Fruit fly (Drosophila melanogaster): ENCODE results near the gene CG14011.

Gene CG14011

DNA sequence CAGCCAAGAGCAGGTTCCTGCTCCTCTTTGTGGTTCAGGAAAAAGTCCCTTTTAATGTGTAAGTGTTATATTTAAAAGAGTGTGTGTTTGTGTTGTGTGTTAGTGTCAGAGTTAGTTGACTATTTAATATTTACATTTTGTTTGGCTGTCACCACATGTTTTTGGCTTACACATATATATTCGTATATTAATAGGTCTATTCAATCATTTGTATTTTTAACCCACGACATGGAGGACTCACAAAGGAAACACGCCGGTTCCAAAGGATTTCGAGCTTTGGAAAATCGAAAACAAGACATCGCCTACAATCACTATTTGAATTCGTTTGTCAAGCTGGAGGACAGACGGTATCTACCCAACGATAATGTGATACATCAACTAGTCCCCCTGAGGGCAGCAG lies 27.2 kb downstream of the CG14011 start, which contains the start of the genes CG14013 and CG14017:
Gene CG14013, minus strand, starts transcription at position 101 of the 400 bp plus-strand sequence.
Gene CG14017, plus strand, starts transcription at position 148 of the 400 bp plus-strand sequence.
- no peak for TF ChIP-seq Sin3A (optimal IDR thresholded peaks at IDR 0.05)
- no peak for TF ChIP-seq h (optimal IDR thresholded peaks at IDR 0.05)
- no peak for TF ChIP-seq psq (optimal IDR thresholded peaks at IDR 0.05)
- no peak for TF ChIP-seq Myc (optimal IDR thresholded peaks at IDR 0.05)
- no peak for TF ChIP-seq insv (optimal IDR thresholded peaks at IDR 0.05)
- TF ChIP-seq ttk (optimal IDR thresholded peaks at IDR 0.05), result no peak

DNA sequence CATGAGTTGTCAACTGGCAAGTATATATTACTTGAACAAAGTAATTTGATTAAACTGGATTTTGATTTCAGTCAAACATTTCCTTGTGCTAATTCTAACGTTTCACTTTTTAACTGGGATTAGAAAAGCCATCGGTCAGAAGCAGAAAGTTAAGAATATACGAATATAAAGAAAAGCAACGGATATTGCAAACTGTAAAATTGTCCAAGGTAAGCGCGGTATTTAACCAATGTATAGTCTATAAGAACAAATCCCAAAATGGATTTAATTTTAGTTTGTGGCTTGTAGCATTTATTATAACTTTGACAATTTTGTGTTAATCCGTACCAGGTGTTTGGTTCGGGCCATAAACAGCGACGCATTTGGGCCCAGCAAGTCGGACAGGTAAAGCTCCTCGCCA lies 29.4 kb downstream of the CG14011 start, which contains the start of gene CG18269:
Gene CG18269, plus strand, starts transcription at position 301 of the 400 bp plus-strand sequence.
- TF ChIP-seq insv (optimal IDR thresholded peaks at IDR 0.05), result no peak
- TF ChIP-seq psq (optimal IDR thresholded peaks at IDR 0.05), result no peak
- TF ChIP-seq Sin3A (optimal IDR thresholded peaks at IDR 0.05), result no peak
- no peak for TF ChIP-seq h (optimal IDR thresholded peaks at IDR 0.05)
- TF ChIP-seq ttk (optimal IDR thresholded peaks at IDR 0.05), result no peak
- no peak for TF ChIP-seq Myc (optimal IDR thresholded peaks at IDR 0.05)

DNA sequence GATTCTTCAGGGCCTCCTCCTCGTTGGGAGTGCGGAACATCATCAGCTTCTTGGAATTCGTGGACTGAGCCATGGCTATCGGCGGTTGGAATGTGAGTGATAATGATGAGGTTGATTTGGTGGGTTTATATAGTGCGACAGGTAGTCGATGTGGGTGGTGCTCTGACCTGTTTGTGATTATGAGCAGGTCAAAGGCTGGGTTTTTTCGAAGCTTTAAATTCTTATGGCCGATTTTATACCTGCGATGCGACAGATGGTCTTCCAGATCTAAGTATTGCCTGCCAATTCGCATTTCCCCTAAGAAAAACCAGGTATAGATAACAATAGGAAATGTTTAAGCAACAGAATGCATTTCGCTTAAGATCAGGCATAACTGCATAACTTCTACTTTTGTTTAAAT lies 30.2 kb downstream of the CG14011 start, which contains the start of gene CG14014:
Gene CG14014, minus strand, starts transcription at position 101 of the 400 bp plus-strand sequence.
- TF ChIP-seq psq (optimal IDR thresholded peaks at IDR 0.05), result no peak
- no peak for TF ChIP-seq Sin3A (optimal IDR thresholded peaks at IDR 0.05)
- no peak for TF ChIP-seq ttk (optimal IDR thresholded peaks at IDR 0.05)
- no peak for TF ChIP-seq h (optimal IDR thresholded peaks at IDR 0.05)
- TF ChIP-seq Myc (optimal IDR thresholded peaks at IDR 0.05), result no peak
- TF ChIP-seq insv (optimal IDR thresholded peaks at IDR 0.05), result no peak

DNA sequence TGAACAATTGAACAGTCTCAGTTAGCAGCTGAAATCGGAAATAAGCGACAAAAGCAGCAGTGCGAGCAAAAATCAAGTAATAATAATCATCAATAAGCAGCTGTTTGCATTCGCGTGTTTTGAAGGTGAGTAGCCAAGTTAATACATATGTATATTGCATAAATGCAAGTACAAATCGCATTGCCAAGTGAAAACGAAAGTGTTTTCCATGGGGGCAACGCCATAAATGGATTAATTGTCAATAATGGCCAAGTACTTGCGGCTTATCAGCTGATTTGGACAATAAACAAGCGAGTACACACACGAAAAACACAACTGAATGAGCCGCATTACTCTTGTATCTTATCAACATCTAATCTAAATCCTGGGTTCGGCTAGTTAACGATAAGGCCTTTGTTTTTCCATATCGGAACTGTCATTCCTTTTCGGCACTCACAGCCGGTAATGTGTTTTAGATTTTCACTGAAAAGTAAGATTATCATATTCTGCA lies 33.6 kb downstream of the CG14011 start:
- no peak for TF ChIP-seq ttk (optimal IDR thresholded peaks at IDR 0.05)
- no peak for TF ChIP-seq h (optimal IDR thresholded peaks at IDR 0.05)
- no peak for TF ChIP-seq psq (optimal IDR thresholded peaks at IDR 0.05)
- no peak for TF ChIP-seq insv (optimal IDR thresholded peaks at IDR 0.05)
- TF ChIP-seq Sin3A (optimal IDR thresholded peaks at IDR 0.05), result no peak
- no peak for TF ChIP-seq Myc (optimal IDR thresholded peaks at IDR 0.05)

- TF ChIP-seq ttk (optimal IDR thresholded peaks at IDR 0.05) (no peak), insv (optimal IDR thresholded peaks at IDR 0.05) (no peak), psq (optimal IDR thresholded peaks at IDR 0.05) (no peak), h (optimal IDR thresholded peaks at IDR 0.05) (no peak), Sin3A (optimal IDR thresholded peaks at IDR 0.05) (no peak), Myc (optimal IDR thresholded peaks at IDR 0.05) (no peak)
Measured at dm6 chr2L:5546518-5547287, 34.2 kb downstream of the CG14011 start, which contains the start of gene Oscillin. Gene Oscillin, plus strand, starts transcription at chr2L:5547086.

dm6 chr2L:5546207-5546517 lies 34.8 kb downstream of the CG14011 start:
- TF ChIP-seq h (optimal IDR thresholded peaks at IDR 0.05) (no peak), ttk (optimal IDR thresholded peaks at IDR 0.05) (no peak), insv (optimal IDR thresholded peaks at IDR 0.05) (no peak), psq (optimal IDR thresholded peaks at IDR 0.05) (no peak)

dm6 chr2L:5542944-5543515 lies 37.9 kb downstream of the CG14011 start:
- TF ChIP-seq psq (optimal IDR thresholded peaks at IDR 0.05) (no peak), Myc (optimal IDR thresholded peaks at IDR 0.05) (no peak), h (optimal IDR thresholded peaks at IDR 0.05) (no peak), ttk (optimal IDR thresholded peaks at IDR 0.05) (no peak), Sin3A (optimal IDR thresholded peaks at IDR 0.05) (no peak), insv (optimal IDR thresholded peaks at IDR 0.05) (no peak)

DNA sequence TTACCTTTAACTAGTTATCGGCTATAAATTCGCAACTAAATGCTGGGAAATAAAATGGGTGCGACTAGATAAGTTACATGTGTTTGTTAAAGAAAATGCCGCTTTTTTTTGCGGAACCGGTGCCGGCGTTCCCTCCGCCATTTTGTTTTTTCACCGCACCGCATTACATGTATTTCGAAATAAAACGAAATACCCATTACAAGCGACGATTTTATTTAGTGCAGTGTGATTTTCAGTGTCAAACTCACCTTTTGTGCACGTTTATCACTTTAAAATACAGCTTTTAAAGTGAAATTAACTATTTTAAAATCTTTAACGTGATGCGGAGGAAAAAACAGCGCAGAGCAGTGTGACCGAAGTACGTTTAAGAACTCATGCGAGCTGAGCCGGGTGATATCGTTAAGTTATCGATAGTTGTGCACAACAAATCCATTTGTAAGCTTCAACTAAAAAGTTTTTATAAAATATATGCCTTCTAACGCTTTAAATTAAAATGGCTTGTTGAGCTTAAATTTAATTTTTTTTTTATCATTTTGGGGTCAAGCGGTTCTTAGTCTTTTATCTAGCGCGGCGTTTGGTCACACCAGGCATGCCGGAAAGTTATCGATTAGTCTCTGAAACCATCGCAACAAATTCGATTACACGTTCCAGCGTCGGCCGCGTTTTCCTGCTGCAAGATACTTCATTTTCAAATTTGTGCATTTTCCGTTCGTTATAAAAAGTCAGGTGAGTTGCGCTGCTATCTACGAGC lies 38.8 kb downstream of the CG14011 start, which contains the start of the genes Hel25E and Lam:
Gene Hel25E, minus strand, starts transcription at position 380 of the 751 bp plus-strand sequence.
Gene Lam, plus strand, starts transcription at position 546 of the 751 bp plus-strand sequence.
- TF ChIP-seq Sin3A (optimal IDR thresholded peaks at IDR 0.05) (no peak), psq (optimal IDR thresholded peaks at IDR 0.05) (no peak), Myc (optimal IDR thresholded peaks at IDR 0.05) (no peak), ttk (optimal IDR thresholded peaks at IDR 0.05) (no peak), h (optimal IDR thresholded peaks at IDR 0.05) (no peak), insv (optimal IDR thresholded peaks at IDR 0.05) (no peak)

DNA sequence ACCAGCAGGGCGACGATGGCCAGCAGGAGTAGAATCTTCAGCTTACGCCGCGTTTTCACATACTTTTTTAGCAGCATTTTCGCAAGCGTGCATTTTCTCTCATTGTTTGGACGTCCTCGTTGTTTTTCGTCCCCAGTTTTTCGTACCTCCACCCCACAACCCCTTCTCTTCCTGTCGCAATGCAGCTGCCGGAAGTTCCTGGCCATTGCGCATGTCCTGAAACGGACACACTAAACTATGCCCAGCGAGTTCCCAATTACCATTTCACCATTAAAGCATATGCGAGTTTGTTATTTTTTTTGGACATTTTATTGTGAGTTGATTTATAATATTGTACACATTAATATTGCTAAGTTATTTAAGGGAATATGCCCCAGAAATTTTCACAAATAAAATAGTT lies 41.9 kb downstream of the CG14011 start, which contains the start of gene CG14015:
Gene CG14015, minus strand, starts transcription at position 163 of the 400 bp plus-strand sequence.
- TF ChIP-seq Myc (optimal IDR thresholded peaks at IDR 0.05), result no peak
- no peak for TF ChIP-seq h (optimal IDR thresholded peaks at IDR 0.05)
- TF ChIP-seq Sin3A (optimal IDR thresholded peaks at IDR 0.05), result no peak
- TF ChIP-seq psq (optimal IDR thresholded peaks at IDR 0.05), result no peak
- TF ChIP-seq insv (optimal IDR thresholded peaks at IDR 0.05), result no peak
- TF ChIP-seq ttk (optimal IDR thresholded peaks at IDR 0.05), result no peak

DNA sequence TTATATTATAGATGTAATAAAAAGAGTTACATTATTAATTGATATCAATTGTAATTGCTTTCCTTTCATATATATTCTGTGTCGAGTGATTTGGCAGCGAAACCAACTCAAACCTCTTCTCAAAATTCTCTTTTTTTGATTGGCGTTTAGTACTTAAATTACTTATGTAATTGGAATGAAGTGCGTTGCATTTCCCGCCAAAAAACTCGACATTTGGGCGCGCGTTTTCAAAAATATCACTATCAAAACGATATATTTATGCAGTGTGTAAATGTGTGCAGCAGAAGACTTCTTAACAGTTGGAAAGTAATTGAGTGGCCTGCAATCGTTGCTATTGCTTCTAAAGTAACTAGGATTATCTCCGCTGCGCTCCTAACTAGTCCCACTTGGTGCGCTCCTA lies 43.9 kb downstream of the CG14011 start:
- TF ChIP-seq insv (optimal IDR thresholded peaks at IDR 0.05) (no peak), Myc (optimal IDR thresholded peaks at IDR 0.05) (no peak), ttk (optimal IDR thresholded peaks at IDR 0.05) (no peak), h (optimal IDR thresholded peaks at IDR 0.05) (no peak), Sin3A (optimal IDR thresholded peaks at IDR 0.05) (no peak), psq (optimal IDR thresholded peaks at IDR 0.05) (no peak)

dm6 chr2L:5536658-5537057 lies 44.3 kb downstream of the CG14011 start, which contains the start of gene tomb:
Gene tomb, minus strand, starts transcription at chr2L:5536758.
- no peak for TF ChIP-seq ttk (optimal IDR thresholded peaks at IDR 0.05)
- no peak for TF ChIP-seq h (optimal IDR thresholded peaks at IDR 0.05)
- no peak for TF ChIP-seq insv (optimal IDR thresholded peaks at IDR 0.05)
- TF ChIP-seq Sin3A (optimal IDR thresholded peaks at IDR 0.05), result no peak
- TF ChIP-seq psq (optimal IDR thresholded peaks at IDR 0.05), result no peak
- TF ChIP-seq Myc (optimal IDR thresholded peaks at IDR 0.05), result no peak

Data from Kc167 (cell line).